Fruit fly (Drosophila melanogaster): ENCODE results near the gene Dhc93AB.

DNA sequence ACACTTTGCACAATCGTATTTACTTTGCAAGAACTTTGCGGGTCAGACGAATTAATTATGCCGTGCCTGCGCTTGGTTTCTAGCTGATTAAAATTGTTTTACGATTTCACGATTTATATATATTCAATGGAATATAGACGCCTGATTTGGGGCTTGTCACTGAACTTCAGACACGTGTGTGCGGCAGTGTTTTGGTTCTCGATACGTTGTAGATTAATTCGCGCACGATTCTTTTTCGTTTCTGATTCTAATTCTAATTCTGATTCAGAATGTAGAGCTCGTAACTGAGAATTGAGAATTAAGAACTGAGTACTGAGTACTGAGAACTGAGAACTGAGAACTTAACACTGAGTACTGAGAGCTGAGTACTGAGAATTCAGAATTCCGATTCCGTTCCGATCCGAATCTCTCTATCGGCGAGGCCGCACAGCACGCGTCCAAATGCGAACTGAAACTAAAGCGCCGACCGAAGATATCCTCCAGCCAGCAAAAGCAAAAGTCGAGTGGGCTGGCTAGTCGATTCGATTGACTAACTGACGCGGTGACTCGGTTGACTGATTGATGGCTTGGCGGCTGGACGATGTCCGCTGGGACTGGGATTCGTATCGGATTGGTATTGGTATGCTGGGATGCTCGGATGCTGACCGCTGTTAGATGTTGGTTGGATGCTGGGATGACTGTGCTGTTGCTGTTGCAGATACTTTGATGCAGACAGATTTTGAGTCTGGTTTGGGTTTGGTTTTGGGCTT, 19.4 kb downstream of the Dhc93AB start:
- TF ChIP-seq CG32264 (GFP tag; optimal IDR thresholded peaks at IDR 0.05): no peak
- TF ChIP-seq Hnf4 (GFP tag; optimal IDR thresholded peaks at IDR 0.05): no peak
- TF ChIP-seq Hr78 (GFP tag; optimal IDR thresholded peaks at IDR 0.05): no peak
- no peak for TF ChIP-seq HLH106 (tag; optimal IDR thresholded peaks at IDR 0.05)
- no peak for TF ChIP-seq h (GFP tag; optimal IDR thresholded peaks at IDR 0.05)
- TF ChIP-seq tai (GFP tag; optimal IDR thresholded peaks at IDR 0.05): no peak
- TF ChIP-seq lola (GFP tag; optimal IDR thresholded peaks at IDR 0.05): no peak
- TF ChIP-seq sage (GFP tag; optimal IDR thresholded peaks at IDR 0.05): no peak
- TF ChIP-seq Dif (GFP tag; optimal IDR thresholded peaks at IDR 0.05; ENCODE audit: partially characterized antibody): no peak
- TF ChIP-seq Sp1 (GFP tag; optimal IDR thresholded peaks at IDR 0.05): no peak
- TF ChIP-seq psq (GFP tag; optimal IDR thresholded peaks at IDR 0.05): no peak
- no peak for TF ChIP-seq Jra (GFP tag; optimal IDR thresholded peaks at IDR 0.05)
- TF ChIP-seq OdsH (GFP tag; optimal IDR thresholded peaks at IDR 0.05): no peak
- TF ChIP-seq rgr (GFP tag; optimal IDR thresholded peaks at IDR 0.05): no peak

Data from whole organism, wandering third instar larva.